Fruit fly (Drosophila melanogaster) whole organism, embryonic: ENCODE data around the gene tth.
A peak's percentile ranks its signal among the peaks of the same experiment; 100 is the strongest.

Experiments
- Awh ChIP-seq: fragments of 200-800 bp; sonication (Bioruptor generic); IDR thresholded peaks from 2 replicates; pipeline ENCODE4, ENCODE4 v1.3.6; 2022; ENCODE audit warnings: missing biosample characterization, missing genetic modification characterization
- CG10274 ChIP-seq: fragments of 200-800 bp; sonication (Bioruptor generic); optimal IDR thresholded peaks from 3 replicates; lab custom pipeline; 2017; ENCODE audit warnings: missing biosample characterization, mild to moderate bottlenecking, missing genetic modification characterization
- CG13123 ChIP-seq: fragments of 200-800 bp; sonication (Bioruptor generic); optimal IDR thresholded peaks from 2 replicates; lab custom pipeline; 2016; ENCODE audit warnings: missing biosample characterization, missing genetic modification characterization
- CG13287 ChIP-seq: fragments of 200-800 bp; sonication (Bioruptor generic); IDR thresholded peaks from 2 replicates; pipeline ENCODE4 v1.3.6; 2022; ENCODE audit warnings: missing biosample characterization, missing genetic modification characterization; ENCODE audit not compliant: partially characterized antibody
- CG15514 ChIP-seq: fragments of 200-800 bp; sonication (Bioruptor generic); optimal IDR thresholded peaks from 3 replicates; lab custom pipeline; 2017; ENCODE audit warnings: missing biosample characterization, missing genetic modification characterization, mild to moderate bottlenecking, moderate library complexity, missing genetic modification reagents
- CG15696 ChIP-seq: fragments of 200-800 bp; sonication (Bioruptor generic); optimal IDR thresholded peaks from 2 replicates; lab custom pipeline; 2019; ENCODE audit warnings: missing biosample characterization, mild to moderate bottlenecking, missing genetic modification characterization, moderate library complexity
- CG17385 ChIP-seq: fragments of 200-800 bp; sonication (Bioruptor generic); optimal IDR thresholded peaks from 3 replicates; lab custom pipeline; 2018; ENCODE audit warnings: missing biosample characterization, mild to moderate bottlenecking, missing genetic modification characterization
- CG18262 ChIP-seq: fragments of 200-800 bp; optimal IDR thresholded peaks from 3 replicates; lab custom pipeline; 2019; ENCODE audit warnings: missing biosample characterization, mild to moderate bottlenecking, missing genetic modification characterization, moderate library complexity
- CG18476 ChIP-seq: fragments of 200-800 bp; sonication (Bioruptor generic); optimal IDR thresholded peaks from 2 replicates; lab custom pipeline; 2016; ENCODE audit warnings: missing biosample characterization, mild to moderate bottlenecking, missing genetic modification characterization
- CG31224 ChIP-seq: fragments of 200-800 bp; sonication (Bioruptor generic); IDR thresholded peaks from 2 replicates; pipeline ENCODE4 v1.3.6; 2022; ENCODE audit warnings: missing biosample characterization, missing genetic modification characterization
- CG32772 ChIP-seq: fragments of 200-800 bp; sonication (Bioruptor generic); IDR thresholded peaks from 2 replicates; pipeline ENCODE4 v1.3.6; 2022; ENCODE audit warnings: missing biosample characterization, missing genetic modification characterization
- CG7372 ChIP-seq: fragments of 200-800 bp; sonication (Bioruptor generic); IDR thresholded peaks from 2 replicates; pipeline ENCODE4 v1.3.6; 2022; ENCODE audit warnings: missing biosample characterization, missing genetic modification characterization
- CG7786 ChIP-seq: fragments of 200-800 bp; sonication (Bioruptor generic); optimal IDR thresholded peaks from 2 replicates; lab custom pipeline; 2016; ENCODE audit warnings: missing biosample characterization, missing genetic modification characterization
- CG7839 ChIP-seq: fragments of 200-800 bp; sonication (Bioruptor generic); optimal IDR thresholded peaks from 3 replicates; lab custom pipeline; 2018; ENCODE audit warnings: missing biosample characterization, mild to moderate bottlenecking, missing genetic modification characterization, moderate library complexity
- CG7987 ChIP-seq: fragments of 200-800 bp; sonication (Bioruptor generic); optimal IDR thresholded peaks from 2 replicates; lab custom pipeline; 2018; ENCODE audit warnings: missing biosample characterization, mild to moderate bottlenecking, missing genetic modification characterization, moderate library complexity
- Dad ChIP-seq: fragments of 200-800 bp; sonication (Bioruptor generic); optimal IDR thresholded peaks from 3 replicates; lab custom pipeline; 2016; ENCODE audit warnings: missing biosample characterization, missing genetic modification characterization
- Dek ChIP-seq: fragments of 200-800 bp; sonication (Bioruptor generic); optimal IDR thresholded peaks from 3 replicates; lab custom pipeline; 2019; ENCODE audit warnings: missing biosample characterization, mild to moderate bottlenecking, missing genetic modification characterization, moderate library complexity
- Dref ChIP-seq: fragments of 200-800 bp; sonication (Bioruptor generic); IDR thresholded peaks from 2 replicates; pipeline ENCODE4 v1.3.6; 2022; ENCODE audit warnings: missing biosample characterization, missing genetic modification characterization
- Fer1 ChIP-seq: fragments of 200-800 bp; sonication (Bioruptor generic); optimal IDR thresholded peaks from 2 replicates; lab custom pipeline; 2017; ENCODE audit warnings: missing biosample characterization, mild to moderate bottlenecking, missing genetic modification characterization
- HLH54F ChIP-seq: fragments of 200-800 bp; sonication (Bioruptor generic); optimal IDR thresholded peaks from 3 replicates; lab custom pipeline; 2016; ENCODE audit warnings: missing biosample characterization, missing genetic modification characterization
- HmgD ChIP-seq: fragments of 200-800 bp; sonication (Bioruptor generic); optimal IDR thresholded peaks from 3 replicates; lab custom pipeline; 2016; ENCODE audit warnings: missing biosample characterization, missing genetic modification characterization
- Hr3 ChIP-seq: fragments of 200-800 bp; sonication (Bioruptor generic); optimal IDR thresholded peaks from 3 replicates; lab custom pipeline; 2016; ENCODE audit warnings: missing biosample characterization, missing genetic modification characterization
- Hr78 ChIP-seq, 2 experiments: fragments of 200-800 bp in 1 of 2; fragments of >200 bp in 1 of 2; sonication (Bioruptor generic) in 1 of 2; optimal IDR thresholded peaks; 2 replicates each; lab custom pipeline; 2017 to 2019; ENCODE audit warnings: missing biosample characterization in 2 of 2, missing genetic modification characterization in 2 of 2, mild to moderate bottlenecking in 1 of 2, moderate library complexity in 1 of 2
- Meics ChIP-seq: fragments of 200-800 bp; sonication (Bioruptor generic); optimal IDR thresholded peaks from 2 replicates; lab custom pipeline; 2017; ENCODE audit warnings: missing biosample characterization, mild to moderate bottlenecking, missing genetic modification characterization
- Neu2 ChIP-seq: fragments of 200-800 bp; sonication (Bioruptor generic); optimal IDR thresholded peaks from 3 replicates; lab custom pipeline; 2016; ENCODE audit warnings: missing biosample characterization, missing genetic modification characterization, borderline replicate concordance
- Oaz ChIP-seq: fragments of 200-800 bp; sonication (Bioruptor generic); IDR thresholded peaks from 2 replicates; pipeline ENCODE4 v1.3.6; 2022; ENCODE audit warnings: missing biosample characterization, missing genetic modification characterization
- Sin3A ChIP-seq: fragments of >200 bp; optimal IDR thresholded peaks from 2 replicates; lab custom pipeline; 2018
- Sox102F ChIP-seq: fragments of 200-800 bp; sonication (Bioruptor generic); optimal IDR thresholded peaks from 2 replicates; lab custom pipeline; 2018; ENCODE audit warnings: missing biosample characterization, mild to moderate bottlenecking, missing genetic modification characterization, moderate library complexity
- Spps ChIP-seq: fragments of 200-800 bp; sonication (Bioruptor generic); optimal IDR thresholded peaks from 2 replicates; lab custom pipeline; 2018; ENCODE audit warnings: missing biosample characterization, mild to moderate bottlenecking, missing genetic modification characterization
- Tbp ChIP-seq: fragments of >200 bp; optimal IDR thresholded peaks from 2 replicates; lab custom pipeline; 2018; ENCODE audit warnings: missing biosample characterization, missing genetic modification characterization
- bbx ChIP-seq: fragments of 200-800 bp; sonication (Bioruptor generic); IDR thresholded peaks from 2 replicates; pipeline ENCODE4 v1.3.6; 2022; ENCODE audit warnings: missing biosample characterization, missing genetic modification characterization; ENCODE audit not compliant: partially characterized antibody
- chn ChIP-seq: fragments of 200-800 bp; sonication (Bioruptor generic); optimal IDR thresholded peaks from 2 replicates; lab custom pipeline; 2016; ENCODE audit warnings: missing biosample characterization, missing genetic modification characterization
- dmrt11E ChIP-seq: fragments of 200-800 bp; sonication (Bioruptor generic); optimal IDR thresholded peaks from 3 replicates; lab custom pipeline; 2018; ENCODE audit warnings: missing biosample characterization, mild to moderate bottlenecking, missing genetic modification characterization, moderate library complexity
- dpn ChIP-seq, 2 experiments: fragments of 200-800 bp; sonication (Bioruptor generic); optimal IDR thresholded peaks; 3 replicates each; lab custom pipeline; 2016; ENCODE audit warnings: missing biosample characterization in 2 of 2, missing genetic modification characterization in 2 of 2
- fd64A ChIP-seq: fragments of 200-800 bp; sonication (Bioruptor generic); optimal IDR thresholded peaks from 3 replicates; lab custom pipeline; 2018; ENCODE audit warnings: missing biosample characterization, mild to moderate bottlenecking, missing genetic modification characterization
- fru ChIP-seq: fragments of >200 bp; optimal IDR thresholded peaks from 2 replicates; lab custom pipeline; 2017
- gce ChIP-seq: fragments of 200-800 bp; sonication (Bioruptor generic); IDR thresholded peaks from 3 replicates; pipeline ENCODE4 v1.3.6; 2022; ENCODE audit warnings: missing biosample characterization, missing genetic modification characterization
- hb ChIP-seq: fragments of 200-800 bp; sonication (Bioruptor generic); IDR thresholded peaks from 3 replicates; pipeline ENCODE4 v1.3.6; 2022; ENCODE audit warnings: missing biosample characterization, missing genetic modification characterization; ENCODE audit not compliant: partially characterized antibody
- lbe ChIP-seq: fragments of 200-800 bp; sonication (Bioruptor generic); optimal IDR thresholded peaks from 2 replicates; lab custom pipeline; 2016; ENCODE audit warnings: missing biosample characterization, mild to moderate bottlenecking, missing genetic modification characterization
- nmo ChIP-seq: fragments of 200-800 bp; sonication (Bioruptor generic); optimal IDR thresholded peaks from 2 replicates; lab custom pipeline; 2018; ENCODE audit warnings: missing biosample characterization, mild to moderate bottlenecking, missing genetic modification characterization, moderate library complexity
- p53 ChIP-seq: fragments of 200-800 bp; sonication (Bioruptor generic); optimal IDR thresholded peaks from 2 replicates; lab custom pipeline; 2016; ENCODE audit warnings: missing biosample characterization, missing genetic modification characterization
- pita ChIP-seq: fragments of 200-800 bp; sonication (Bioruptor generic); optimal IDR thresholded peaks from 2 replicates; lab custom pipeline; 2017; ENCODE audit warnings: missing biosample characterization, mild to moderate bottlenecking, missing genetic modification characterization
- pros ChIP-seq: fragments of 200-800 bp; sonication (Bioruptor generic); optimal IDR thresholded peaks from 3 replicates; lab custom pipeline; 2019; ENCODE audit warnings: missing biosample characterization, mild to moderate bottlenecking, missing genetic modification characterization, moderate library complexity
- run ChIP-seq: fragments of 200-800 bp; sonication (Bioruptor generic); optimal IDR thresholded peaks from 3 replicates; lab custom pipeline; 2018; ENCODE audit warnings: missing biosample characterization, mild to moderate bottlenecking, missing genetic modification characterization
- salm ChIP-seq: fragments of 200-800 bp; sonication (Bioruptor generic); optimal IDR thresholded peaks from 2 replicates; lab custom pipeline; 2018; ENCODE audit warnings: missing biosample characterization, mild to moderate bottlenecking, missing genetic modification characterization
- tio ChIP-seq: fragments of 200-800 bp; sonication (Bioruptor generic); optimal IDR thresholded peaks from 2 replicates; lab custom pipeline; 2017; ENCODE audit warnings: missing biosample characterization, missing genetic modification characterization, inconsistent platforms
- toy ChIP-seq: fragments of 200-800 bp; sonication (Bioruptor generic); IDR thresholded peaks from 2 replicates; pipeline ENCODE4 v1.3.6; 2022; ENCODE audit warnings: missing biosample characterization, missing genetic modification characterization
- unpg ChIP-seq: fragments of 200-800 bp; sonication (Bioruptor generic); optimal IDR thresholded peaks from 3 replicates; lab custom pipeline; 2018; ENCODE audit warnings: missing biosample characterization, mild to moderate bottlenecking, missing genetic modification characterization, moderate library complexity

Gene tth

dm6 chrX:13563483-13564443 is 52.6 kb downstream of the tth start, which contains the start of the genes CG46311 and Tpst (continued):
- TF ChIP-seq pita (GFP tag; lab: Kevin White, UChicago) = peak; percentile 88
- no peak for TF ChIP-seq salm (tag; lab: Kevin White, UChicago)
- peak; percentile 43 for TF ChIP-seq dmrt11E (tag; lab: Kevin White, UChicago)
- peak; percentile 50 for TF ChIP-seq unpg (GFP tag; lab: Kevin White, UChicago)
- peak; percentile 43 for TF ChIP-seq CG7786 (GFP tag; lab: Kevin White, UChicago)
- no peak for TF ChIP-seq Hr78 (GFP tag; optimal IDR thresholded peaks at IDR 0.05; lab: Kevin White, UChicago)
- TF ChIP-seq Neu2 (GFP tag; lab: Kevin White, UChicago) = peak; percentile 1
- peak; percentile 72 to 73 for TF ChIP-seq dpn (GFP tag; optimal IDR thresholded peaks at IDR 0.05; lab: Kevin White, UChicago)
- no peak for TF ChIP-seq CG10274 (GFP tag; lab: Kevin White, UChicago)
- TF ChIP-seq Meics (GFP tag; lab: Kevin White, UChicago) = peak; percentile 69
- no peak for TF ChIP-seq hb (GFP tag; lab: Robert Waterston, UW)
- peak; percentile 44; the same call in 1 of the 2 replicates for TF ChIP-seq Dref (GFP tag; lab: Robert Waterston, UW)
- TF ChIP-seq Oaz (GFP tag; lab: Robert Waterston, UW) = no peak
- TF ChIP-seq bbx (GFP tag; lab: Robert Waterston, UW) = peak; percentile 33; the same call in 1 of the 2 replicates
- peak; percentile 79 for TF ChIP-seq CG15514 (GFP tag; lab: Kevin White, UChicago)
- peak; percentile 44 for TF ChIP-seq Fer1 (GFP tag; lab: Kevin White, UChicago)
- no peak for TF ChIP-seq Tbp (GFP tag; lab: Kevin White, UChicago)
- no peak for TF ChIP-seq toy (GFP tag; lab: Robert Waterston, UW)
- peak; percentile 54 for TF ChIP-seq Hr3 (GFP tag; lab: Kevin White, UChicago)
- peak; percentile 36; the same call in 1 of the 2 replicates for TF ChIP-seq CG31224
- no peak for TF ChIP-seq Spps (tag; lab: Kevin White, UChicago)
- peak; percentile 61 for TF ChIP-seq Sin3A (lab: Kevin White, UChicago)
- TF ChIP-seq CG7372 = peak; percentile 33; the same call in 1 of the 2 replicates
- no peak for TF ChIP-seq CG13123 (GFP tag; lab: Kevin White, UChicago)
- TF ChIP-seq gce (GFP tag; lab: Robert Waterston, UW) = peak; percentile 47; the same call in 1 of the 3 replicates
- TF ChIP-seq Awh (GFP tag; lab: Robert Waterston, UW) = peak; percentile 66
- TF ChIP-seq pros (GFP tag; lab: Kevin White, UChicago) = no peak
- peak; percentile 34 for TF ChIP-seq CG18262 (tag; lab: Kevin White, UChicago)
- no peak for TF ChIP-seq run (tag; lab: Kevin White, UChicago)
- peak; percentile 21 for TF ChIP-seq tio
- TF ChIP-seq fru = no peak
- TF ChIP-seq chn = peak; percentile 36
- peak; percentile 64 for TF ChIP-seq p53 (GFP tag; lab: Kevin White, UChicago)
- TF ChIP-seq CG18476 = no peak
- peak; percentile 83 for TF ChIP-seq HmgD (GFP tag; lab: Kevin White, UChicago)
- peak; percentile 49 for TF ChIP-seq Dek
- peak; percentile 68 for TF ChIP-seq CG32772
- peak; percentile 2 for TF ChIP-seq CG7987 (GFP tag; lab: Kevin White, UChicago)
- peak; percentile 48 for TF ChIP-seq nmo (GFP tag; lab: Kevin White, UChicago)
- no peak for TF ChIP-seq HLH54F (GFP tag; lab: Kevin White, UChicago)
- TF ChIP-seq Dad = peak; percentile 33
- TF ChIP-seq Sox102F = peak; percentile 71
- TF ChIP-seq CG13287 = peak; percentile 51
- peak; percentile 74 for TF ChIP-seq CG15696
- TF ChIP-seq CG7839 (tag; lab: Kevin White, UChicago) = peak; percentile 66
- no peak for TF ChIP-seq fd64A (GFP tag; lab: Kevin White, UChicago)
- TF ChIP-seq CG17385 (GFP tag; lab: Kevin White, UChicago) = peak; percentile 96
- no peak for TF ChIP-seq lbe
